Worm (Caenorhabditis elegans) whole organism, L4 larva: ENCODE measurements around the gene far-4.

Source experiments
- D1046.2 ChIP-seq: fragments of 200-800 bp; sonication (Bioruptor generic); IDR thresholded peaks from 2 replicates; pipeline ENCODE4 v1.3.6; 2022; ENCODE audit warnings: missing genetic modification characterization, missing compliant biosample characterization
- F10B5.3 ChIP-seq: sonication (generic microtip); optimal IDR thresholded peaks from 2 replicates; lab custom pipeline; 2016; ENCODE audit warnings: mild to moderate bottlenecking, missing genetic modification characterization, missing compliant biosample characterization
- F26F4.8 ChIP-seq: fragments of 200-800 bp; sonication (Bioruptor generic); conservative IDR thresholded peaks from 2 replicates; pipeline ENCODE4 v1.3.6; 2022; ENCODE audit warnings: missing genetic modification characterization, missing compliant biosample characterization
- F44E2.7 ChIP-seq: fragments of 200-800 bp; sonication (Bioruptor generic); IDR thresholded peaks from 2 replicates; pipeline ENCODE4 v2.1.2; 2022; ENCODE audit warnings: missing genetic modification characterization, missing compliant biosample characterization
- T26A8.4 ChIP-seq: fragments of 200-800 bp; sonication (Bioruptor generic); IDR thresholded peaks from 2 replicates; pipeline ENCODE4 v1.3.6; 2022; ENCODE audit warnings: missing genetic modification characterization, missing compliant biosample characterization
- Y105C5A.15 ChIP-seq: fragments of 200-800 bp; sonication (Bioruptor generic); IDR thresholded peaks from 2 replicates; pipeline ENCODE4 v1.3.6; 2022; ENCODE audit warnings: missing genetic modification characterization, missing compliant biosample characterization
- Y75B8A.6 ChIP-seq: fragments of 200-800 bp; sonication (Bioruptor generic); IDR thresholded peaks from 2 replicates; pipeline ENCODE4 v1.3.6; 2022; ENCODE audit warnings: missing genetic modification reagents, missing genetic modification characterization, missing compliant biosample characterization
- ZK337.2 ChIP-seq: fragments of 200-800 bp; sonication (Bioruptor generic); IDR thresholded peaks from 2 replicates; pipeline ENCODE4 v1.3.6; 2022; ENCODE audit warnings: missing genetic modification reagents, missing genetic modification characterization, missing compliant biosample characterization
- aha-1 ChIP-seq: fragments of 150-350 bp; peaks from one replicate; lab custom pipeline; 2014; ENCODE audit warnings: missing biosample characterization, missing genetic modification characterization
- aly-2 ChIP-seq: sonication (generic microtip); optimal IDR thresholded peaks from 2 replicates; lab custom pipeline; 2018; ENCODE audit warnings: missing biosample characterization, missing genetic modification characterization
- ama-1 ChIP-seq: fragments of 150-350 bp; optimal IDR thresholded peaks from 2 replicates; lab custom pipeline; 2014; ENCODE audit warnings: inconsistent platforms, mixed read lengths
- ceh-20 ChIP-seq: fragments of 200-800 bp; sonication (Bioruptor generic); IDR thresholded peaks from 2 replicates; pipeline ENCODE4 v1.3.6; 2022; ENCODE audit warnings: missing genetic modification reagents, missing genetic modification characterization, missing compliant biosample characterization
- ceh-28 ChIP-seq: fragments of 150-350 bp; optimal IDR thresholded peaks from 2 replicates; lab custom pipeline; 2014; ENCODE audit warnings: missing biosample characterization, missing genetic modification reagents, missing genetic modification characterization
- ceh-32 ChIP-seq: sonication (generic microtip); optimal IDR thresholded peaks from 2 replicates; lab custom pipeline; 2016; ENCODE audit warnings: mild to moderate bottlenecking, missing genetic modification characterization, missing compliant biosample characterization; ENCODE audit not compliant: poor library complexity
- ceh-44 ChIP-seq: fragments of 200-800 bp; sonication (Bioruptor generic); IDR thresholded peaks from 2 replicates; pipeline ENCODE4 v1.3.6; 2022; ENCODE audit warnings: missing genetic modification reagents, missing genetic modification characterization, missing compliant biosample characterization
- ceh-62 ChIP-seq: sonication (generic microtip); optimal IDR thresholded peaks from 2 replicates; lab custom pipeline; 2017; ENCODE audit warnings: missing biosample characterization, missing genetic modification characterization
- ces-1 ChIP-seq: fragments of 150-350 bp; sonication (generic microtip); optimal IDR thresholded peaks from 4 replicates; lab custom pipeline; 2014; ENCODE audit warnings: missing biosample characterization, missing genetic modification reagents, missing genetic modification characterization
- daf-12 ChIP-seq: fragments of 150-350 bp; optimal IDR thresholded peaks from 2 replicates; lab custom pipeline; 2014; ENCODE audit warnings: missing biosample characterization, missing genetic modification reagents, missing genetic modification characterization
- daf-19 ChIP-seq: fragments of 200-800 bp; sonication (Bioruptor generic); conservative IDR thresholded peaks from 2 replicates; pipeline ENCODE4 v1.3.6; 2022; ENCODE audit warnings: missing genetic modification characterization, missing compliant biosample characterization
- daf-8 ChIP-seq: fragments of 200-800 bp; sonication (Bioruptor generic); IDR thresholded peaks from 2 replicates; pipeline ENCODE4 v1.3.6; 2022; ENCODE audit warnings: missing genetic modification characterization, missing compliant biosample characterization
- dmd-6 ChIP-seq: fragments of 200-800 bp; sonication (Bioruptor generic); IDR thresholded peaks from 2 replicates; pipeline ENCODE4 v1.3.6; 2022; ENCODE audit warnings: missing genetic modification reagents, missing genetic modification characterization, missing compliant biosample characterization
- dpl-1 ChIP-seq: fragments of 150-350 bp; optimal IDR thresholded peaks from 2 replicates; lab custom pipeline; 2014; ENCODE audit warnings: missing biosample characterization, missing genetic modification reagents, missing genetic modification characterization
- dve-1 ChIP-seq: sonication (generic microtip); optimal IDR thresholded peaks from 2 replicates; lab custom pipeline; 2017; ENCODE audit warnings: antibody characterized with exemption, mild to moderate bottlenecking, missing genetic modification characterization, missing compliant biosample characterization; ENCODE audit not compliant: insufficient read depth
- egl-27 ChIP-seq: sonication (generic microtip); optimal IDR thresholded peaks from 3 replicates; lab custom pipeline; 2017; ENCODE audit warnings: missing biosample characterization, missing genetic modification reagents, missing genetic modification characterization
- egl-43 ChIP-seq: fragments of 200-800 bp; sonication (Bioruptor generic); IDR thresholded peaks from 2 replicates; pipeline ENCODE4 v1.3.6; 2022; ENCODE audit warnings: missing genetic modification reagents, missing genetic modification characterization, missing compliant biosample characterization
- gei-8 ChIP-seq: fragments of 200-800 bp; sonication (Bioruptor generic); optimal IDR thresholded peaks from 2 replicates; lab custom pipeline; 2018; ENCODE audit warnings: mild to moderate bottlenecking, missing genetic modification characterization, missing compliant biosample characterization
- hlh-11 ChIP-seq: fragments of 200-800 bp; sonication (Bioruptor generic); optimal IDR thresholded peaks from 2 replicates; lab custom pipeline; 2018; ENCODE audit warnings: mild to moderate bottlenecking, missing genetic modification characterization, missing compliant biosample characterization
- hmg-1.1 ChIP-seq: fragments of 200-800 bp; sonication (Bioruptor generic); IDR thresholded peaks from 2 replicates; pipeline ENCODE4 v1.3.6; 2022; ENCODE audit warnings: missing genetic modification reagents, missing genetic modification characterization, missing compliant biosample characterization
- lin-1 ChIP-seq: fragments of 200-800 bp; sonication (Bioruptor generic); IDR thresholded peaks from 2 replicates; pipeline ENCODE4 v1.3.6; 2022; ENCODE audit warnings: missing genetic modification reagents, missing genetic modification characterization, missing compliant biosample characterization
- lin-29 ChIP-seq: fragments of 200-800 bp; sonication (Bioruptor generic); IDR thresholded peaks from 2 replicates; pipeline ENCODE4 v1.3.6; 2022; ENCODE audit warnings: missing genetic modification reagents, missing genetic modification characterization, missing compliant biosample characterization
- lin-38 ChIP-seq: fragments of 200-800 bp; sonication (Bioruptor generic); IDR thresholded peaks from 2 replicates; pipeline ENCODE4 v1.3.6; 2022; ENCODE audit warnings: missing genetic modification reagents, missing genetic modification characterization, missing compliant biosample characterization
- lir-3 ChIP-seq: sonication (generic microtip); optimal IDR thresholded peaks from 2 replicates; lab custom pipeline; 2016; ENCODE audit warnings: mild to moderate bottlenecking, missing genetic modification characterization, missing compliant biosample characterization
- lsy-2 ChIP-seq, 2 experiments: fragments of 150-350 bp in 1 of 2; sonication (generic microtip) in 1 of 2; optimal IDR thresholded peaks; 2 replicates each; lab custom pipeline; 2014 to 2017; ENCODE audit warnings: missing biosample characterization in 2 of 2, missing genetic modification characterization in 2 of 2
- mes-2 ChIP-seq: sonication (generic microtip); optimal IDR thresholded peaks from 2 replicates; lab custom pipeline; 2016; ENCODE audit warnings: missing genotype, mild to moderate bottlenecking, missing genetic modification characterization, missing compliant biosample characterization; ENCODE audit not compliant: poor library complexity, severe bottlenecking
- mxl-2 ChIP-seq: fragments of 200-800 bp; sonication (Bioruptor generic); conservative IDR thresholded peaks from 2 replicates; pipeline ENCODE4 v1.3.6; 2022; ENCODE audit warnings: missing genetic modification reagents, missing genetic modification characterization, missing compliant biosample characterization
- mxl-3 ChIP-seq: fragments of 200-800 bp; sonication (Bioruptor generic); optimal IDR thresholded peaks from 2 replicates; lab custom pipeline; 2018; ENCODE audit warnings: mild to moderate bottlenecking, missing genetic modification characterization, missing compliant biosample characterization
- nhr-111 ChIP-seq: fragments of 200-800 bp; sonication (Bioruptor generic); optimal IDR thresholded peaks from 2 replicates; lab custom pipeline; 2018; ENCODE audit warnings: mild to moderate bottlenecking, missing genetic modification characterization, missing compliant biosample characterization
- nhr-237 ChIP-seq: sonication (generic microtip); optimal IDR thresholded peaks from 2 replicates; lab custom pipeline; 2017; ENCODE audit warnings: missing biosample characterization, missing genetic modification characterization
- nhr-25 ChIP-seq: sonication (generic microtip); optimal IDR thresholded peaks from 2 replicates; lab custom pipeline; 2017; ENCODE audit warnings: missing genetic modification characterization, mild to moderate bottlenecking, missing compliant biosample characterization, antibody characterized with exemption, moderate library complexity, borderline replicate concordance; ENCODE audit not compliant: insufficient read depth
- nhr-28 ChIP-seq: fragments of 150-350 bp; optimal IDR thresholded peaks from 2 replicates; lab custom pipeline; 2014; ENCODE audit warnings: missing biosample characterization, missing genetic modification characterization
- nhr-48 ChIP-seq: sonication (generic microtip); optimal IDR thresholded peaks from 2 replicates; lab custom pipeline; 2016; ENCODE audit warnings: mild to moderate bottlenecking, missing genetic modification characterization, missing compliant biosample characterization
- nhr-77 ChIP-seq: fragments of 150-350 bp; optimal IDR thresholded peaks from 2 replicates; lab custom pipeline; 2014; ENCODE audit warnings: missing biosample characterization, missing genetic modification characterization
- saeg-2 ChIP-seq: fragments of 200-800 bp; sonication (Bioruptor generic); IDR thresholded peaks from 2 replicates; pipeline ENCODE4 v1.3.6; 2022; ENCODE audit warnings: missing genetic modification reagents, missing genetic modification characterization, missing compliant biosample characterization
- skn-1 ChIP-seq: fragments of 150-350 bp; optimal IDR thresholded peaks from 2 replicates; lab custom pipeline; 2014; ENCODE audit warnings: missing biosample characterization, missing genetic modification characterization
- snpc-1.2 ChIP-seq: fragments of 200-800 bp; sonication (Bioruptor generic); IDR thresholded peaks from 2 replicates; pipeline ENCODE4 v1.3.6; 2022; ENCODE audit warnings: missing genetic modification reagents, missing genetic modification characterization, missing compliant biosample characterization
- spr-3 ChIP-seq: fragments of 200-800 bp; sonication (Bioruptor generic); optimal IDR thresholded peaks from 2 replicates; lab custom pipeline; 2018; ENCODE audit warnings: mild to moderate bottlenecking, missing genetic modification characterization, missing compliant biosample characterization
- tag-97 ChIP-seq: fragments of 200-800 bp; sonication (Bioruptor generic); IDR thresholded peaks from 2 replicates; pipeline ENCODE4 v1.3.6; 2022; ENCODE audit warnings: missing genetic modification characterization, missing compliant biosample characterization
- unc-130 ChIP-seq: sonication (generic microtip); optimal IDR thresholded peaks from 2 replicates; lab custom pipeline; 2016; ENCODE audit warnings: missing genetic modification reagents, missing genetic modification characterization, missing compliant biosample characterization
- unc-39 ChIP-seq: sonication (generic microtip); optimal IDR thresholded peaks from 2 replicates; lab custom pipeline; 2017; ENCODE audit warnings: missing biosample characterization, missing genetic modification characterization
- zag-1 ChIP-seq: fragments of 150-350 bp; optimal IDR thresholded peaks from 2 replicates; lab custom pipeline; 2014; ENCODE audit warnings: missing biosample characterization, missing genetic modification characterization
- zfp-2 ChIP-seq: sonication (generic microtip); optimal IDR thresholded peaks from 2 replicates; lab custom pipeline; 2016; ENCODE audit warnings: mild to moderate bottlenecking, missing genetic modification characterization, missing compliant biosample characterization
- zip-11 ChIP-seq: fragments of 200-800 bp; sonication (Bioruptor generic); IDR thresholded peaks from 2 replicates; pipeline ENCODE4 v1.3.6; 2022; ENCODE audit warnings: missing genetic modification characterization, missing compliant biosample characterization

Gene far-4

ce11 chrV:13043195-13043762, 43.8 kb upstream of the far-4 start, which contains the start of gene lap-2 (continued):
- TF ChIP-seq ceh-62 (tag; lab: Kevin White, UChicago) (no peak), hlh-11 (peak; percentile 90), lsy-2 (tag; optimal IDR thresholded peaks at IDR 0.05; lab: Kevin White, UChicago) (peak in 1 of 2 experiments; percentile 13), gei-8 (no peak), unc-130 (no peak), F10B5.3 (tag; lab: Kevin White, UChicago) (no peak), zfp-2 (tag; lab: Kevin White, UChicago) (no peak), mes-2 (peak; percentile 18), dmd-6 (peak; percentile 98), daf-8 (GFP tag; lab: Robert Waterston, UW) (no peak), hmg-1.1 (GFP tag; lab: Robert Waterston, UW) (no peak), dpl-1 (GFP tag; lab: Kevin White, UChicago) (no peak), D1046.2 (GFP tag; lab: Robert Waterston, UW) (no peak), snpc-1.2 (GFP tag; lab: Robert Waterston, UW) (no peak), ces-1 (GFP tag; lab: Kevin White, UChicago) (no peak), spr-3 (GFP tag; lab: Kevin White, UChicago) (no peak), daf-19 (no peak), egl-43 (GFP tag; lab: Robert Waterston, UW) (no peak), nhr-77 (tag; lab: Kevin White, UChicago) (peak; percentile 54), ZK337.2 (no peak), dve-1 (tag; lab: Kevin White, UChicago) (peak; percentile 85), nhr-111 (GFP tag; lab: Kevin White, UChicago) (no peak), egl-27 (tag; lab: Kevin White, UChicago) (no peak), nhr-28 (tag; lab: Kevin White, UChicago) (peak; percentile 68), lin-1 (GFP tag; lab: Robert Waterston, UW) (no peak), mxl-3 (peak; percentile 68), Y75B8A.6 (no peak), daf-12 (tag; lab: Kevin White, UChicago) (no peak), ceh-20 (GFP tag; lab: Robert Waterston, UW) (peak; percentile 93), zag-1 (tag; lab: Kevin White, UChicago) (no peak), ceh-44 (GFP tag; lab: Robert Waterston, UW) (no peak), aha-1 (peak; percentile 25), T26A8.4 (no peak), saeg-2 (GFP tag; lab: Robert Waterston, UW) (no peak), ceh-32 (tag; lab: Kevin White, UChicago) (no peak), Y105C5A.15 (GFP tag; lab: Robert Waterston, UW) (no peak), aly-2 (tag; lab: Kevin White, UChicago) (no peak), nhr-25 (tag; lab: Kevin White, UChicago) (no peak), lin-38 (GFP tag; lab: Robert Waterston, UW) (no peak; the same call in 1 of the 2 replicates), ama-1 (no peak), lin-29 (GFP tag; lab: Robert Waterston, UW) (no peak), skn-1 (tag; lab: Kevin White, UChicago) (no peak), unc-39 (tag; lab: Kevin White, UChicago) (no peak), nhr-48 (tag; lab: Kevin White, UChicago) (peak; percentile 65), tag-97 (no peak), lir-3 (tag; lab: Kevin White, UChicago) (no peak), nhr-237 (tag; lab: Kevin White, UChicago) (no peak), mxl-2 (GFP tag; lab: Robert Waterston, UW) (no peak), zip-11 (GFP tag; lab: Robert Waterston, UW) (no peak), ceh-28 (no peak), F44E2.7 (no peak), F26F4.8 (GFP tag; lab: Robert Waterston, UW) (no peak)
